Fruit fly (Drosophila melanogaster) Kc167 (cell line): Measurements from ENCODE around the gene Ggamma30A.

Source experiments
- Sin3A ChIP-seq: fragments of >200 bp; optimal IDR thresholded peaks from 2 replicates; lab custom pipeline; 2018; ENCODE audit warnings: missing external identifiers
- h ChIP-seq: fragments of >200 bp; optimal IDR thresholded peaks from 3 replicates; lab custom pipeline; 2018; ENCODE audit warnings: missing external identifiers
- insv ChIP-seq: fragments of >200 bp; optimal IDR thresholded peaks from 3 replicates; lab custom pipeline; 2018; ENCODE audit warnings: missing external identifiers
- psq ChIP-seq: fragments of >200 bp; optimal IDR thresholded peaks from 2 replicates; lab custom pipeline; 2017; ENCODE audit warnings: missing external identifiers

- TF ChIP-seq psq (lab: Kevin White, UChicago) (no peak), Sin3A (no peak), h (lab: Kevin White, UChicago) (no peak), insv (lab: Kevin White, UChicago) (no peak)
These were observed 9.7 kb downstream of the Ggamma30A start for dm6 chr2L:9266060-9266459.
